Fruit fly (Drosophila melanogaster): ENCODE results near the gene bif.

bif gene

dm6 chrX:11657140-11657539 lies 21.6 kb upstream of the bif start (continued):
- TF ChIP-seq ind (GFP tag; optimal IDR thresholded peaks at IDR 0.05): peak; percentile 46
- peak in 1 of 2 experiments; percentile 60 for TF ChIP-seq bsh (GFP tag; optimal IDR thresholded peaks at IDR 0.05)
- TF ChIP-seq Nf-YC (tag; optimal IDR thresholded peaks at IDR 0.05): peak; percentile 48
- peak; percentile 1 for TF ChIP-seq CG9876 (GFP tag; optimal IDR thresholded peaks at IDR 0.05)
- TF ChIP-seq slbo (GFP tag; IDR thresholded peaks at IDR 0.05): peak; percentile 61
- TF ChIP-seq run (tag; optimal IDR thresholded peaks at IDR 0.05): no peak
- TF ChIP-seq nom (GFP tag; optimal IDR thresholded peaks at IDR 0.05): no peak
- TF ChIP-seq PHDP (tag; optimal IDR thresholded peaks at IDR 0.05): peak; percentile 72
- TF ChIP-seq her (GFP tag; optimal IDR thresholded peaks at IDR 0.05): peak; percentile 5
- TF ChIP-seq dmrt11E (tag; optimal IDR thresholded peaks at IDR 0.05): peak; percentile 60
- peak; percentile 11 to 59 for TF ChIP-seq chif (GFP tag; optimal IDR thresholded peaks at IDR 0.05)
- TF ChIP-seq CG32772 (GFP tag; IDR thresholded peaks at IDR 0.05): 0 out of 2 replicates have a peak, but pooled peaks have one; percentile 32
- peak; percentile 64 for TF ChIP-seq CG18262 (tag; optimal IDR thresholded peaks at IDR 0.05)
- TF ChIP-seq CG9609 (GFP tag; optimal IDR thresholded peaks at IDR 0.05): peak; percentile 39
- TF ChIP-seq Meics (GFP tag; optimal IDR thresholded peaks at IDR 0.05): peak; percentile 65
- peak; percentile 33 for TF ChIP-seq tio (GFP tag; optimal IDR thresholded peaks at IDR 0.05)
- peak; percentile 63 for TF ChIP-seq CG10147 (GFP tag; optimal IDR thresholded peaks at IDR 0.05)
- no peak for TF ChIP-seq ro (GFP tag; IDR thresholded peaks at IDR 0.05)
- TF ChIP-seq CG7963 (GFP tag; IDR thresholded peaks at IDR 0.05; ENCODE audit: partially characterized antibody): no peak
- TF ChIP-seq Spps (tag; optimal IDR thresholded peaks at IDR 0.05): no peak
- TF ChIP-seq CG10959 (GFP tag; IDR thresholded peaks at IDR 0.05): 0 out of 2 replicates have a peak, but pooled peaks have one; percentile 30
- TF ChIP-seq CG4617 (GFP tag; optimal IDR thresholded peaks at IDR 0.05; ENCODE audit: borderline replicate concordance): no peak
- no peak for TF ChIP-seq Trl (optimal IDR thresholded peaks at IDR 0.05)
- peak; percentile 21 for TF ChIP-seq Trl (GFP tag; optimal IDR thresholded peaks at IDR 0.05)
- peak; percentile 52 for TF ChIP-seq CG12769 (tag; optimal IDR thresholded peaks at IDR 0.05)
- TF ChIP-seq sob (GFP tag; IDR thresholded peaks at IDR 0.05): peak; percentile 68
- no peak for TF ChIP-seq Opbp (GFP tag; IDR thresholded peaks at IDR 0.05; ENCODE audit: partially characterized antibody)
- peak; percentile 29 for TF ChIP-seq Asciz (GFP tag; optimal IDR thresholded peaks at IDR 0.05)
- no peak for TF ChIP-seq CG5953 (GFP tag; IDR thresholded peaks at IDR 0.05)
- peak; percentile 6 for TF ChIP-seq CrebB (tag; optimal IDR thresholded peaks at IDR 0.05)
- no peak for TF ChIP-seq CG14441 (GFP tag; IDR thresholded peaks at IDR 0.05)
- TF ChIP-seq tx (GFP tag; optimal IDR thresholded peaks at IDR 0.05): peak; percentile 28
- TF ChIP-seq CG7372 (GFP tag; IDR thresholded peaks at IDR 0.05): peak; percentile 31; the same call in 1 of the 2 replicates
- TF ChIP-seq Sin3A (optimal IDR thresholded peaks at IDR 0.05): no peak
- TF ChIP-seq CG32532 (GFP tag; IDR thresholded peaks at IDR 0.05): peak; percentile 67
- TF ChIP-seq az2 (GFP tag; optimal IDR thresholded peaks at IDR 0.05): peak; percentile 40
- TF ChIP-seq CG2889 (GFP tag; IDR thresholded peaks at IDR 0.05): 0 out of 3 replicates have a peak, but pooled peaks have one; percentile 19
- no peak for TF ChIP-seq CG4360 (GFP tag; IDR thresholded peaks at IDR 0.05)
- TF ChIP-seq CG7839 (tag; optimal IDR thresholded peaks at IDR 0.05): peak; percentile 73
- TF ChIP-seq Lhr (GFP tag; optimal IDR thresholded peaks at IDR 0.05): no peak
- TF ChIP-seq CG17359 (tag; optimal IDR thresholded peaks at IDR 0.05): peak; percentile 66
- TF ChIP-seq CG14965 (GFP tag; optimal IDR thresholded peaks at IDR 0.05; ENCODE audit: borderline replicate concordance): no peak
- TF ChIP-seq gro (GFP tag; optimal IDR thresholded peaks at IDR 0.05): peak; percentile 3
- no peak for TF ChIP-seq CG42726 (GFP tag; IDR thresholded peaks at IDR 0.05; ENCODE audit: partially characterized antibody)
- TF ChIP-seq CG12299 (tag; optimal IDR thresholded peaks at IDR 0.05): peak; percentile 56
- peak; percentile 5 for TF ChIP-seq Sry-δ (GFP tag; optimal IDR thresholded peaks at IDR 0.05)
- peak; percentile 42 for TF ChIP-seq CG6689 (GFP tag; IDR thresholded peaks at IDR 0.05)
- TF ChIP-seq CG16863 (GFP tag; optimal IDR thresholded peaks at IDR 0.05): peak; percentile 19
- TF ChIP-seq Bgb (GFP tag; IDR thresholded peaks at IDR 0.05; ENCODE audit: partially characterized antibody): no peak
- TF ChIP-seq CG10979 (tag; optimal IDR thresholded peaks at IDR 0.05): peak; percentile 65
- no peak for TF ChIP-seq jigr1 (GFP tag; IDR thresholded peaks at IDR 0.05)

All from whole organism, embryonic.